Fruit fly (Drosophila melanogaster) whole organism: Measurements from ENCODE around the gene CG17162.

Experiments used
- Dll ChIP-seq: fragments of >200 bp; optimal IDR thresholded peaks from 2 replicates; lab custom pipeline; 2017
- EcR ChIP-seq, 2 experiments: fragments of >200 bp; optimal IDR thresholded peaks; 2 replicates each; lab custom pipeline; 2017; ENCODE audit warnings: missing biosample characterization in 2 of 2, missing genetic modification characterization in 2 of 2, missing genetic modification reagents in 2 of 2
- psq ChIP-seq: fragments of >200 bp; optimal IDR thresholded peaks from 2 replicates; lab custom pipeline; 2017

dm6 chrX:23067521-23068459 is 28.7 kb downstream of the CG17162 start, which contains the start of gene CG17167:
- no peak for TF ChIP-seq psq
- TF ChIP-seq Dll (lab: Kevin White, UChicago), result no peak
- TF ChIP-seq EcR (GFP tag; optimal IDR thresholded peaks at IDR 0.05; lab: Kevin White, UChicago), result no peak
